Fruit fly (Drosophila melanogaster) whole organism, pupa: ENCODE measurements around the gene Reg-2.
A peak's percentile ranks its signal among the peaks of the same experiment; 100 is the strongest.

Experiments used
- CG10348 ChIP-seq: fragments of 200-800 bp; sonication (Bioruptor generic); IDR thresholded peaks from 2 replicates; pipeline ENCODE4 v1.3.6; 2022; ENCODE audit warnings: missing biosample characterization, missing genetic modification characterization
- CG12605 ChIP-seq: fragments of 200-800 bp; sonication (Bioruptor generic); IDR thresholded peaks from 2 replicates; pipeline ENCODE4 v1.3.6; 2022; ENCODE audit warnings: missing biosample characterization, missing genetic modification characterization
- CG13204 ChIP-seq: fragments of 200-800 bp; sonication (Bioruptor generic); optimal IDR thresholded peaks from 2 replicates; lab custom pipeline; 2018; ENCODE audit warnings: missing biosample characterization, mild to moderate bottlenecking, missing genetic modification characterization, moderate library complexity
- CG14655 ChIP-seq: fragments of 200-800 bp; sonication (Bioruptor generic); optimal IDR thresholded peaks from 3 replicates; lab custom pipeline; 2017; ENCODE audit warnings: mild to moderate bottlenecking, missing biosample characterization, missing genetic modification reagents, missing genetic modification characterization
- CG15710 ChIP-seq: fragments of 200-800 bp; sonication (Bioruptor generic); optimal IDR thresholded peaks from 2 replicates; lab custom pipeline; 2018; ENCODE audit warnings: missing biosample characterization, mild to moderate bottlenecking, missing genetic modification characterization, moderate library complexity
- CG17806 ChIP-seq: fragments of 200-800 bp; sonication (Bioruptor generic); optimal IDR thresholded peaks from 2 replicates; lab custom pipeline; 2018; ENCODE audit warnings: missing biosample characterization, mild to moderate bottlenecking, missing genetic modification characterization, moderate library complexity
- CG32121 ChIP-seq: fragments of 200-800 bp; sonication (Bioruptor generic); IDR thresholded peaks from 2 replicates; pipeline ENCODE4 v1.3.6; 2022; ENCODE audit warnings: missing biosample characterization, missing genetic modification characterization
- CG34367 ChIP-seq: fragments of 200-800 bp; sonication (Bioruptor generic); optimal IDR thresholded peaks from 2 replicates; lab custom pipeline; 2018; ENCODE audit warnings: missing biosample characterization, mild to moderate bottlenecking, missing genetic modification characterization
- CG4496 ChIP-seq: fragments of 200-800 bp; sonication (Bioruptor generic); IDR thresholded peaks from 3 replicates; pipeline ENCODE4 v1.3.6; 2022; ENCODE audit warnings: missing biosample characterization, missing genetic modification characterization
- CG8159 ChIP-seq: fragments of 200-800 bp; sonication (Bioruptor generic); optimal IDR thresholded peaks from 3 replicates; lab custom pipeline; 2018; ENCODE audit warnings: missing biosample characterization, mild to moderate bottlenecking, missing genetic modification characterization, moderate library complexity
- CG8301 ChIP-seq: fragments of 200-800 bp; sonication (Bioruptor generic); optimal IDR thresholded peaks from 2 replicates; lab custom pipeline; 2018; ENCODE audit warnings: missing biosample characterization, mild to moderate bottlenecking, missing genetic modification characterization
- CG9948 ChIP-seq: fragments of 200-800 bp; sonication (Bioruptor generic); optimal IDR thresholded peaks from 2 replicates; lab custom pipeline; 2018; ENCODE audit warnings: missing biosample characterization, mild to moderate bottlenecking, missing genetic modification characterization, moderate library complexity
- D1 ChIP-seq: fragments of 200-800 bp; sonication (Bioruptor generic); optimal IDR thresholded peaks from 2 replicates; lab custom pipeline; 2018; ENCODE audit warnings: missing biosample characterization, mild to moderate bottlenecking, missing genetic modification characterization, moderate library complexity
- EcR ChIP-seq: fragments of 200-800 bp; sonication (Bioruptor generic); optimal IDR thresholded peaks from 3 replicates; lab custom pipeline; 2019; ENCODE audit warnings: missing biosample characterization, missing genetic modification characterization, mild to moderate bottlenecking, moderate library complexity, missing genetic modification reagents
- Ets98B ChIP-seq: fragments of 200-800 bp; sonication (Bioruptor generic); IDR thresholded peaks from 2 replicates; pipeline ENCODE4 v1.3.6; 2022; ENCODE audit warnings: missing biosample characterization, missing genetic modification characterization
- Pif1A ChIP-seq: fragments of 200-800 bp; sonication (Bioruptor generic); optimal IDR thresholded peaks from 3 replicates; lab custom pipeline; 2016; ENCODE audit warnings: missing biosample characterization, missing genetic modification characterization
- Pif1B ChIP-seq: fragments of 200-800 bp; sonication (Bioruptor generic); optimal IDR thresholded peaks from 3 replicates; lab custom pipeline; 2016; ENCODE audit warnings: missing biosample characterization, missing genetic modification characterization
- Snoo ChIP-seq: fragments of 200-800 bp; sonication (Bioruptor generic); optimal IDR thresholded peaks from 3 replicates; lab custom pipeline; 2017; ENCODE audit warnings: missing biosample characterization, mild to moderate bottlenecking, missing genetic modification characterization, inconsistent platforms
- fd96Ca ChIP-seq: fragments of 200-800 bp; sonication (Bioruptor generic); IDR thresholded peaks from 3 replicates; pipeline ENCODE4 v1.3.6; 2022; ENCODE audit warnings: missing biosample characterization, missing genetic modification characterization
- gl ChIP-seq: fragments of 200-800 bp; sonication (Bioruptor generic); optimal IDR thresholded peaks from 2 replicates; lab custom pipeline; 2018; ENCODE audit warnings: missing biosample characterization, mild to moderate bottlenecking, missing genetic modification characterization
- rn ChIP-seq: fragments of 200-800 bp; sonication (Bioruptor generic); IDR thresholded peaks from 2 replicates; pipeline ENCODE4 v1.3.6; 2022; ENCODE audit warnings: missing biosample characterization, missing genetic modification characterization

Gene Reg-2

DNA sequence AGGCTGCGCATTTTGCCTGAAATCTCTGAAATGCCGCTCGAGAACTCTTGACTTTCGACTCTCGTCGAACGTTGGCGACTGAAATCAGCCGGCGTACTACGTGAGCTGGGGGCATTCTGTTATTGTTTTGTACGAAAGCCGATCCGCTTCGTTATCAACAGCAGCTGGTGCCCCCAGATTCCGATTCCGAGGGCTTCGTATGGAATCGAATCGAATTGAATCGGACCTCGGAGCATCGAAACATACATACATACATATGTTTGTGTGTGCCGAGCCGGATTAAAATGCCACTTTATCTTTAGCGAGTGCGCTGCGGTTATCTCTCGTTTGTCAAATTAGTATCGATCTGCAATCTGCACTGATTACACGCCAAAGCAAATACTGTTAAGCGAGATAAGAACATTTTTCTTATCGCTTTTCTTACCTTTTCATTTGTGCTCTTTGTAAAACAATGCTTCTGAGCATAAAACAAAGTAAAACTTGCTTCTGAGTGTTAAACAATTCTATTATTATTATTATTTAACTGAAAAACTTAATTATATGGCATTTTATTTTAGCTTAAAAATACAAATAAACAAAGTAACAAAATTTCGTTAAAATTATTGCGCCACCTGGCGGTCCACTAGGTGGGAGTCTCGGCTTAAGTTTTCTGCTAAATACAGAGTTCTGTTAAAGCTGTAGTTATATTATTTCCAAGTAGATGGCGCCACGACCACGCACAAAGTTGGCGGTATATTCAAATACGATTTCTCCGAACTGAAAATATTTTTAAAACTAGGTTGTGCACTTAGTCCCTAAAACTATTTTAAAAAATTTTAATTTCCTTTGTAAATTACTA lies at the start of gene Reg-2:
Reg-2 (minus strand) TSS at position 80 of the 838 bp plus-strand sequence.
- TF ChIP-seq CG14655 (no peak), CG15710 (tag; lab: Kevin White, UChicago) (no peak), EcR (GFP tag; lab: Kevin White, UChicago) (peak; percentile 13), gl (tag; lab: Kevin White, UChicago) (no peak)

DNA sequence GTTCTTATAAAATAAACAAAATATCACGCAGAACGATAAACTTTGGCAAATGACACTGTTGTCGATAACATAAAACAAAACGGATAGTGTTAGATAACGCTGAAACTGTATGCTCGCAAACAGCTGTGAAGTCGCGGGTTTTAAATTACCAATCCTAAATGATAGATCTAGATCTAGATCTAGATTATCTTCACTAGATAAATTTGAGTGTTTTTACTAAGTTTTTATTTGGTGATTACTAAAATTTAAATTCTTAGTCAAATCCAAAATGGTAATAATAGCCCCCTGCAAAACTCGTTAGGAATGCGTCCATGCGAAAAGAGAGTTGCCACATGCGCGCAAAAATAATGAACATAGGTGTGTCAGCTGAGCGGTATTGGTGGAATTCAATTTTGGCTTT lies 47.6 kb upstream of the Reg-2 start, which contains the start of the genes MED30 and Rev1:
MED30 (minus strand) TSS at position 71 of the 400 bp plus-strand sequence.
Rev1 (plus strand) TSS at position 345 of the 400 bp plus-strand sequence.
- TF ChIP-seq CG8159 (tag; lab: Kevin White, UChicago) (peak; percentile 88), rn (GFP tag; lab: Robert Waterston, UW) (peak; percentile 87), CG15710 (tag; lab: Kevin White, UChicago) (peak; percentile 85), CG32121 (GFP tag; lab: Robert Waterston, UW) (peak; percentile 89), CG14655 (no peak), Pif1B (GFP tag; lab: Kevin White, UChicago) (peak; percentile 89), EcR (GFP tag; lab: Kevin White, UChicago) (peak; percentile 18), CG4496 (peak; percentile 95), CG9948 (tag; lab: Kevin White, UChicago) (peak; percentile 82), CG10348 (GFP tag; lab: Robert Waterston, UW) (peak; percentile 30; the same call in 1 of the 2 replicates), Ets98B (GFP tag; lab: Robert Waterston, UW) (peak; percentile 93), CG12605 (GFP tag; lab: Robert Waterston, UW) (peak; percentile 32; the same call in 1 of the 2 replicates), Pif1A (GFP tag; lab: Kevin White, UChicago) (peak; percentile 92), Snoo (tag; lab: Kevin White, UChicago) (peak; percentile 90), gl (tag; lab: Kevin White, UChicago) (peak; percentile 56), fd96Ca (GFP tag; lab: Robert Waterston, UW) (peak; percentile 89), CG34367 (tag; lab: Kevin White, UChicago) (peak; percentile 82), CG8301 (peak; percentile 86), D1 (tag; lab: Kevin White, UChicago) (no peak), CG17806 (tag; lab: Kevin White, UChicago) (peak; percentile 86), CG13204 (no peak)

DNA sequence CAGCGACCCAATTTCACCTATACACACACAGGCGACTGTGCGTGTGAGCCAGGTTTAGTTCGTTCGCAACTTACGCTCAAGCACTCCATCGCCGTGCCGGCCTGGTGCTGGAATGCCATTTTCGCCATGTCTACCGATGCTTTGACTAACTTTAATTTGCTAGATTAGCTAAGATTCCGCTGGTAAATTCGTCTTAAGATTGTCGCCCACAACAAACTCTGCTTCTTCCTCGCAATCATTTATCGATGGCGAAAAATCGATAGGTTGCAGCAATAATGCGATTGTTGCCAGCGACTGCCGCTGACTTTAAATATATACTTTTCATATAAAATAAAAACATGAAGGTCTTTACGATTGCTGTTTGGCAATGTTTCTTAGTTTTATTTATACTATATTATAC lies 46.3 kb upstream of the Reg-2 start, which contains the start of gene CG3402:
CG3402 (minus strand) TSS at position 245 of the 400 bp plus-strand sequence.
- TF ChIP-seq fd96Ca (GFP tag; lab: Robert Waterston, UW) (no peak), EcR (GFP tag; lab: Kevin White, UChicago) (peak; percentile 19)

DNA sequence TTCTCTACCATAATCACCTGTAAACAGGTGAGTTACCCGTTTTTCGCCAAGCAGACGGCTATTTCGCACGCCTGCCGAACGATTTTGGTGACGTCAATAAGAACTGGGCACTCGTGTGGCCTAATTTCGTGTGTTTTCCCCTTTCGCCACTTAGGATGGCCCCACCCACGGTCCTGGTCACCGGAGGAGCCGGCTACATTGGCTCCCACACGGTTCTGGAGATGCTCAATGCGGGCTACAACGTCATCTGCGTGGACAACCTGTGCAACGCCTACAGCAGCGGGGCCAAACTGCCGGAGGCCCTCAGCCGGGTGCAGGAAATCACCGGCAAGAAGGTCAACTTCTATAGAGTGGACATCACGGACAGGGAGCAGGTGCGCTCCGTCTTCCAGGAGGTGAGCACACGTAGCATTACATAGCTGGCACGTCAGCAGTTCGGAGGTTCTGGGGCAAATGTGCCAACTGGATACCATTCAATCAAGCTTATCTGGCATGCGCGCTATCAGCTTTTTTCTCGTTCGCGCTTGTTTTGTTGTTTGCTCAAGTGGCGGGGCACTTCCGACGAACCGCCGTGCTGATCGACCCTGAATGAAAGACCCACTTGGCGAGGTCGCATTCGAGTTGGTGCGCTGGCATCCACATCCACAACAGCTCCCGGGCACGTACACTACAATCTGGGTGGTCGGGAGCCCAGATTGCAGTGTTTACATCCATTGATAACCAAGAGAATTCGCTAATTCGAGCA lies 42.8 kb upstream of the Reg-2 start:
- TF ChIP-seq CG10348 (GFP tag; lab: Robert Waterston, UW) = no peak
- no peak for TF ChIP-seq fd96Ca (GFP tag; lab: Robert Waterston, UW)
- no peak for TF ChIP-seq CG15710 (tag; lab: Kevin White, UChicago)
- no peak for TF ChIP-seq CG34367 (tag; lab: Kevin White, UChicago)
- TF ChIP-seq CG14655 = no peak
- no peak for TF ChIP-seq Snoo (tag; lab: Kevin White, UChicago)
- no peak for TF ChIP-seq Pif1A (GFP tag; lab: Kevin White, UChicago)
- TF ChIP-seq Ets98B (GFP tag; lab: Robert Waterston, UW) = no peak
- no peak for TF ChIP-seq gl (tag; lab: Kevin White, UChicago)
- TF ChIP-seq CG8301 = no peak
- TF ChIP-seq CG13204 = no peak
- TF ChIP-seq CG12605 (GFP tag; lab: Robert Waterston, UW) = no peak
- TF ChIP-seq CG4496 = no peak
- TF ChIP-seq Pif1B (GFP tag; lab: Kevin White, UChicago) = no peak
- no peak for TF ChIP-seq CG9948 (tag; lab: Kevin White, UChicago)
- no peak for TF ChIP-seq D1 (tag; lab: Kevin White, UChicago)
- no peak for TF ChIP-seq CG17806 (tag; lab: Kevin White, UChicago)

DNA sequence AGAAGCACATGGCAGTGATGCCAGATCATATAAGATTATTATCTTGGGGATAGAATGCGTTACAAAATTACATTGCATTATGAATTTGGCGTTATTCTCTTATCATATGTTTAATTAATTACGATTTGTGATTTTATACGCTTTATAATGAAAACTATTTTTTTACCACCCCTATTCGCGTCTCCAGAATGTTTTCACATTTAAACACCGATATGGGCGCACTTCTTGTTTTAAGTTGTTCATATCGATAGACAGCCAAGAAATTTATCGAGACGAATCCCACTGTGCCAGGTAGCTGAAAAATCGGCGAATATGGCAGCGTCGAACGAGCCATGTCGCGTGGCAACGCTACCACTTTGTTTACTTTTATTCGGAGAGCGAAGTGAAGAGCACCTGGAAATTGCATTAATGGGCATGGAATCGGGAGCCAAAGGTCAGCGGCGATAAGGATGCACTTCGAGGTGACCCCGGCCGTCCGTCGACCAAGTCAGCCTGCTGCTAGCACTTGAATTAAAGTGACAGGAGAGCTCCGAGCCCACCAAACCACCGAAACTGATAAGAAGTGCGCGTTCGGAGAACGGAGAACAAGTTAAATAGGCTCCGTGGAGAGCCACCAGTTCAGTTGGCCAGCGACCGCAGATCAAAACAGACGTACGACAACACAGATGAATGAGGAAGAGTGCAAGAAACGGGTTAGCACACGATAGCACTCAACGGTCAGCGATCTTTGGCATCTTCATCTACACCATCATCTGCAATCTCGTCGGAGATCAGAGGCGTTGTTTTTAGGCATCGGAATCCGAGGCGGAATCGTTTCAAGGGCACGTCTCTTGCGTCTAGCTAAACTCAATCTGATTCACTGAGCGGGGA lies 42.0 kb upstream of the Reg-2 start, which contains the start of gene Gale:
Gale (plus strand) TSS at position 401 of the 870 bp plus-strand sequence.
- TF ChIP-seq CG8159 (tag; lab: Kevin White, UChicago) (peak; percentile 13), Ets98B (GFP tag; lab: Robert Waterston, UW) (peak; percentile 42; the same call in 1 of the 2 replicates), CG32121 (GFP tag; lab: Robert Waterston, UW) (peak; percentile 49; the same call in 1 of the 2 replicates), EcR (GFP tag; lab: Kevin White, UChicago) (peak; percentile 95), rn (GFP tag; lab: Robert Waterston, UW) (no peak), CG14655 (no peak)
